Worm (Caenorhabditis elegans): Measurements from ENCODE around the gene Y82E9BR.22.

The Y82E9BR.22 gene

DNA sequence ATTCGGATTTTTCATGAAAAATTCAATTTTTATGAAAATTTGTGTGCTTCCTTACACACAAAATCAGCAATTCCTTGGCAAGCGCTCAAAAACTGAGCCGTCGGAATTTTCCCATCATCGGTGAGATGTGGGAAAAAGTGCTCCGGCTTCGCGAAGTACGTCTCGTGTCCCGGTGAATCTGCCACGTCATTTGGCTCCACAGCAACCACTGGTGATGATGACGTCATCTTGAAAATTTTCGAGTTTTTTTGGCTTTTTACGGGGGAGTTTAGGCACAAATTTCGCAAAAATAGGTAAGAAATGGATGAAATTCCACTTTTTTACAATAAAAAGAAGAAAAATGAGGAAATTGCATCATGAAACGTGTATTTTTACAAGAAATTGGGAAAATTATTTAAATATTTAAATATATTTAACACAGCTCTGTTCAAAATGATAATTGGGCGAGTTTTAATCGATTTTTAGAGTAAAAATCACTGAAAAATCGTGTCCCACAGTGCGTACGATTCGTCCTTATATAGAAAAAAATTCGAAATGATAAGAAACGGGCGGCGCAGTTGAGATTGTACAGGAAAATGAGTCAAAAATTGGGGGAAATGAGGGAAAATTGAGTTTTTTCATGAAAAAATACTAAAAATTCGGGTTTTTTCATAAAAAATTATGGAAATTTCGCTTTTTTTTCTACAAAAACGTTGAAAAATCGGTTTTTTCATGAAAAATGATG, 5.0 kb upstream of the Y82E9BR.22 start, which contains the start of gene Y82E9BR.14:
Gene Y82E9BR.14 (minus strand): TSS at position 227 of the 724 bp plus-strand sequence.
- no peak for TF ChIP-seq fkh-8 (tag; optimal IDR thresholded peaks at IDR 0.05)
- TF ChIP-seq C04F5.9 (tag; optimal IDR thresholded peaks at IDR 0.05) = no peak
- no peak for TF ChIP-seq ceh-8 (GFP tag; optimal IDR thresholded peaks at IDR 0.05)
- TF ChIP-seq jun-1 (tag; optimal IDR thresholded peaks at IDR 0.05) = no peak
- no peak for TF ChIP-seq lir-3 (tag; optimal IDR thresholded peaks at IDR 0.05; ENCODE audit: poor library complexity)

DNA sequence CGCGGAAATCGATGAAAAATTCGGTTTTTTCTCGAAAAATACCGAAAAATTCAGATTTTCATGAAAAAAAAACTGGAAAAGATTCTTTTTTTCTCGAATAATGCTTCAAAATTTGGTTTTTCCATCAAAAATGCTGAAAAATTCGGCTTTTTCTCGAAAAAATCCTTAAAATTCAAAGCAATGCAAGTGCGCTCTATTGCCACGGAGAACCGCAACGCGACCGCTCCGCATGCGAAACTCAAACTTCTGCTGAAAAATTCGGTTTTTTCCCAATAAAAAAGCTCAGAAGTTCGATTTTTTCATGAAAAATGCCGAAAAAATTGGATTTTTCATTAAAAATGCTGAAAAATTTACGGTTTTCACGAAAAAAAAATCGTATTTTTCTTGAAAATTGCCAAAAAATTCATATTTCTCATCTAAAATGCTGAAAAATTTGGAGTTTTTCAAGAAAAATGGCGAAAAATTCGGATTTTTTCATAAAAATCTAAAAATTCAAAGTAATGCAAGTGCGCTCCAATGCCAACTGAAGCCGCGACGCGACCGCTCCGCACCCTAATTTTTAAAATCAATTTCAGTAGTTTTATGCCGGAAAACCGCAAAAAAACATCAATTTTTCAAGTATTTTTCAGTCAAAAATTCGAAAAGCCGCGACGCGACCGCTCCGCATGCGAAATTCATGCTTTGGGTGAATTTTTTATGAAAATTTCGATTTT, 4.2 kb upstream of the Y82E9BR.22 start:
- TF ChIP-seq dsc-1 (tag; optimal IDR thresholded peaks at IDR 0.05) (no peak), ama-1 (optimal IDR thresholded peaks at IDR 0.05) (no peak), efl-1 (optimal IDR thresholded peaks at IDR 0.05) (no peak), efl-1 (GFP tag; optimal IDR thresholded peaks at IDR 0.05 in 1 of 2) (no peak), lin-13 (GFP tag; optimal IDR thresholded peaks at IDR 0.05) (no peak), unc-30 (tag; optimal IDR thresholded peaks at IDR 0.05) (no peak), fkh-8 (tag; optimal IDR thresholded peaks at IDR 0.05) (no peak), Y116A8C.19 (tag; optimal IDR thresholded peaks at IDR 0.05; ENCODE audit: borderline replicate concordance) (no peak), lin-15B (tag; optimal IDR thresholded peaks at IDR 0.05) (no peak), egl-13 (tag; optimal IDR thresholded peaks at IDR 0.05) (no peak), ces-1 (GFP tag; optimal IDR thresholded peaks at IDR 0.05) (no peak), lin-14 (GFP tag; optimal IDR thresholded peaks at IDR 0.05) (no peak), elt-2 (tag; optimal IDR thresholded peaks at IDR 0.05) (no peak), rnt-1 (tag; optimal IDR thresholded peaks at IDR 0.05) (no peak), nhr-20 (tag; optimal IDR thresholded peaks at IDR 0.05) (no peak), grh-1 (GFP tag; IDR thresholded peaks at IDR 0.05) (no peak), F16B12.6 (tag; optimal IDR thresholded peaks at IDR 0.05) (no peak), dpl-1 (GFP tag; optimal IDR thresholded peaks at IDR 0.05) (no peak), nhr-28 (tag; optimal IDR thresholded peaks at IDR 0.05) (no peak)

DNA sequence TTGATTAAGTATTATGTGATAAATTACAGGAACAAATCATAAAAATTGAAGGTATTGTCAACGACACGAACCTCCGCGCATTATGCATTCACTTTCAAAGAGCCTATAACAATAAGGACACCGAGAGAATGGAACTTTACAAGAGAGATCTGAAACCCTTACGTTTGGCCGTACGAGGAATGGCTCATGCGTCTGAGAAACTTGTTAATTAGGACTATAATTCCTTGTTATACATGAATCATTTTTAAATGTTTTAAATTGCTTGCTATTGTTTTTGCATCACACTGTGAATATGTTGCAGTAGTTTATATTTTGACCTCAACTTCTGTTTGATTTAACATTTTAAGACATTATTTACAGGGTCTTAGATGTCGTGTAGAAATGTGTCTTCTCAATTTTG, 5.9 kb downstream of the Y82E9BR.22 start, which contains the start of gene pals-18:
Gene pals-18 (plus strand): TSS at position 301 of the 400 bp plus-strand sequence.
- TF ChIP-seq Y116A8C.19 (tag; optimal IDR thresholded peaks at IDR 0.05; ENCODE audit: borderline replicate concordance) (no peak), fkh-4 (tag; optimal IDR thresholded peaks at IDR 0.05; ENCODE audit: borderline replicate concordance) (no peak), unc-86 (tag; optimal IDR thresholded peaks at IDR 0.05) (no peak), pqm-1 (tag; optimal IDR thresholded peaks at IDR 0.05) (no peak), nhr-85 (tag) (no peak), xbp-1 (tag; optimal IDR thresholded peaks at IDR 0.05) (no peak), ceh-90 (tag; optimal IDR thresholded peaks at IDR 0.05) (no peak), ces-1 (GFP tag; optimal IDR thresholded peaks at IDR 0.05) (no peak), ztf-4 (tag; optimal IDR thresholded peaks at IDR 0.05) (no peak), grh-1 (GFP tag; IDR thresholded peaks at IDR 0.05) (no peak), nhr-76 (tag; optimal IDR thresholded peaks at IDR 0.05) (no peak), nhr-47 (tag; optimal IDR thresholded peaks at IDR 0.05) (no peak)

DNA sequence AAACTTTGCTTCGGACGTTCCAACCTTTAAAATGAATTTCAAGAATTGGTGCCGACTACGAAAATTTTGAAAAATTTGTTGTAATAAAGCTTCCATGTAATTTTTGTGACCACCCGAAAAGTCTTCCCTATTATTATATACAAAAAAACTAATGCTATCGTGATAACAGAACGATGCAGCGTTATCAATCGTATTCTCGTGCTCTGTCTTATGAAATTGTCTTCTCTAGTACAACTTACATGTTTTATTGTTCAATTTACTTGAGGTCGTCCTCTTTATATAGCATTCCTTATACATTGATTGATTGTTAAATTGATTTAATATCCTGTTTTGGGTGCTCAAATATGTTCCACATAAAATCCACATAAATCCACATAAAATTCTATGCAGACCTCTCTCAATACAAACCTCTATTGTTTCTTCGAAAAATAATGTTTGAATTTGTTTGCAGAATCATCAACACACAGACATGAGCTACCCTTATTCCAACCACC, 7.5 kb downstream of the Y82E9BR.22 start, which contains the start of gene pals-19:
Gene pals-19 (plus strand): TSS at position 444 of the 494 bp plus-strand sequence.
- no peak for TF ChIP-seq zip-4 (GFP tag; optimal IDR thresholded peaks at IDR 0.05)
- no peak for TF ChIP-seq lin-13 (GFP tag; optimal IDR thresholded peaks at IDR 0.05)
- peak; percentile 78 for TF ChIP-seq elt-2 (tag; optimal IDR thresholded peaks at IDR 0.05)
- TF ChIP-seq fkh-4 (tag; optimal IDR thresholded peaks at IDR 0.05; ENCODE audit: borderline replicate concordance) = no peak
- no peak for TF ChIP-seq lin-15B (tag; optimal IDR thresholded peaks at IDR 0.05)
- peak in 1 of 2 experiments; percentile 9 for TF ChIP-seq lin-35 (GFP tag; optimal IDR thresholded peaks at IDR 0.05)
- no peak for TF ChIP-seq tbx-2 (tag; optimal IDR thresholded peaks at IDR 0.05)
- no peak for TF ChIP-seq lsy-2 (tag; optimal IDR thresholded peaks at IDR 0.05)
- no peak for TF ChIP-seq ztf-4 (tag; optimal IDR thresholded peaks at IDR 0.05)
- no peak for TF ChIP-seq nhr-71 (tag; optimal IDR thresholded peaks at IDR 0.05)
